Fruit fly (Drosophila melanogaster): ENCODE data around the gene ph-p.

ph-p gene

dm6 chrX:2094072-2094761 is 44.0 kb downstream of the ph-p start, which contains the start of gene csw:
TSS of gene csw (plus strand) at chrX:2094234.
- peak; percentile 5 for TF ChIP-seq Ets21C (GFP tag; optimal IDR thresholded peaks at IDR 0.05)
- TF ChIP-seq CG6854 (GFP tag; optimal IDR thresholded peaks at IDR 0.05) = peak; percentile 87
- no peak for TF ChIP-seq acj6 (GFP tag; optimal IDR thresholded peaks at IDR 0.05)
- peak; percentile 93 for TF ChIP-seq CG1621 (tag; optimal IDR thresholded peaks at IDR 0.05)
- peak; percentile 23 for TF ChIP-seq OdsH (GFP tag; optimal IDR thresholded peaks at IDR 0.05)
- TF ChIP-seq CG6163 (GFP tag; IDR thresholded peaks at IDR 0.05) = peak; percentile 95
- peak; percentile 67 for TF ChIP-seq CG7368 (GFP tag; optimal IDR thresholded peaks at IDR 0.05)
- TF ChIP-seq svp (GFP tag) = peak; percentile 46
- no peak for TF ChIP-seq Eip93F (GFP tag; optimal IDR thresholded peaks at IDR 0.05)
- no peak for TF ChIP-seq Blimp-1 (GFP tag; optimal IDR thresholded peaks at IDR 0.05)
- peak; percentile 57 for TF ChIP-seq pdm3 (GFP tag; optimal IDR thresholded peaks at IDR 0.05)
- TF ChIP-seq CG16779 (tag; optimal IDR thresholded peaks at IDR 0.05) = peak; percentile 96
- peak; percentile 75 for TF ChIP-seq Lpt (GFP tag; optimal IDR thresholded peaks at IDR 0.05)
- peak; percentile 68 for TF ChIP-seq fd59A (GFP tag; optimal IDR thresholded peaks at IDR 0.05)
- peak; percentile 31 for TF ChIP-seq dac (GFP tag; optimal IDR thresholded peaks at IDR 0.05)
- peak; percentile 44 for TF ChIP-seq CG8632 (GFP tag; optimal IDR thresholded peaks at IDR 0.05)
- TF ChIP-seq CG15336 (GFP tag; IDR thresholded peaks at IDR 0.05) = peak; percentile 88
- peak; percentile 93 for TF ChIP-seq dsx (GFP tag; optimal IDR thresholded peaks at IDR 0.05; ENCODE audit: poor library complexity, severe bottlenecking)
- peak; percentile 88 for TF ChIP-seq spab (GFP tag; optimal IDR thresholded peaks at IDR 0.05)
- peak; percentile 97 for TF ChIP-seq CG9139 (GFP tag; optimal IDR thresholded peaks at IDR 0.05)
- TF ChIP-seq CG6276 (GFP tag; optimal IDR thresholded peaks at IDR 0.05) = peak; percentile 92
- peak; percentile 61 for TF ChIP-seq CG3919 (GFP tag; optimal IDR thresholded peaks at IDR 0.05)
- TF ChIP-seq Sox15 (GFP tag; optimal IDR thresholded peaks at IDR 0.05) = peak; percentile 2
- TF ChIP-seq Smox (GFP tag; optimal IDR thresholded peaks at IDR 0.05) = peak; percentile 40
- peak; percentile 43 for TF ChIP-seq CG6792 (GFP tag; optimal IDR thresholded peaks at IDR 0.05)
- peak; percentile 87 for TF ChIP-seq CG3032 (tag; optimal IDR thresholded peaks at IDR 0.05)
- TF ChIP-seq salr (GFP tag; optimal IDR thresholded peaks at IDR 0.05) = peak; percentile 50 to 82
- TF ChIP-seq CG6808 (GFP tag; optimal IDR thresholded peaks at IDR 0.05) = peak; percentile 93
- TF ChIP-seq vri (GFP tag; optimal IDR thresholded peaks at IDR 0.05) = no peak
- TF ChIP-seq topi (GFP tag; optimal IDR thresholded peaks at IDR 0.05) = peak; percentile 51
- peak; percentile 98 to 99 for TF ChIP-seq ss (GFP tag; optimal IDR thresholded peaks at IDR 0.05)
- TF ChIP-seq Sox102F (GFP tag; optimal IDR thresholded peaks at IDR 0.05) = peak; percentile 17
- TF ChIP-seq esn (GFP tag; optimal IDR thresholded peaks at IDR 0.05) = peak; percentile 30
- TF ChIP-seq CG10669 (GFP tag; optimal IDR thresholded peaks at IDR 0.05) = peak; percentile 92
- no peak for TF ChIP-seq Hr38 (GFP tag; optimal IDR thresholded peaks at IDR 0.05)
- peak; percentile 37 for TF ChIP-seq Met (GFP tag; optimal IDR thresholded peaks at IDR 0.05)
- TF ChIP-seq achi (GFP tag; optimal IDR thresholded peaks at IDR 0.05) = peak; percentile 28
- peak; percentile 89 for TF ChIP-seq Ets96B (tag; optimal IDR thresholded peaks at IDR 0.05)
- TF ChIP-seq CG4318 (GFP tag; optimal IDR thresholded peaks at IDR 0.05) = peak; percentile 20
- peak; percentile 92 for TF ChIP-seq Eip78C (GFP tag)
- peak; percentile 69 for TF ChIP-seq CG11762 (GFP tag; optimal IDR thresholded peaks at IDR 0.05; ENCODE audit: insufficient read depth)
- TF ChIP-seq CG32006 (GFP tag; optimal IDR thresholded peaks at IDR 0.05) = peak; percentile 53
- peak; percentile 37 for TF ChIP-seq Hr39 (GFP tag; optimal IDR thresholded peaks at IDR 0.05)
- TF ChIP-seq CG11294 (GFP tag; IDR thresholded peaks at IDR 0.05) = no peak
- peak; percentile 84 for TF ChIP-seq net (GFP tag; optimal IDR thresholded peaks at IDR 0.05)
- TF ChIP-seq CG34406 (GFP tag; optimal IDR thresholded peaks at IDR 0.05) = peak; percentile 54
- no peak for TF ChIP-seq CG10631 (GFP tag; optimal IDR thresholded peaks at IDR 0.05)
- peak; percentile 25 for TF ChIP-seq CG8319 (GFP tag; optimal IDR thresholded peaks at IDR 0.05)
- peak; percentile 27 for TF ChIP-seq fd85E (GFP tag; optimal IDR thresholded peaks at IDR 0.05)
- TF ChIP-seq Sox14 (GFP tag; optimal IDR thresholded peaks at IDR 0.05) = peak; percentile 43
- no peak for TF ChIP-seq Hr4 (GFP tag; optimal IDR thresholded peaks at IDR 0.05)

All from whole organism, prepupa.